Fruit fly (Drosophila melanogaster): ENCODE measurements around the gene PGRP-SB1.

The PGRP-SB1 gene

dm6 chr3L:16697069-16697468 lies 30.7 kb downstream of the PGRP-SB1 start (continued):
- TF ChIP-seq CG13775 (GFP tag; optimal IDR thresholded peaks at IDR 0.05) (no peak), Oaz (GFP tag; IDR thresholded peaks at IDR 0.05) (no peak), CG4328 (GFP tag; optimal IDR thresholded peaks at IDR 0.05) (no peak), gcm (GFP tag; optimal IDR thresholded peaks at IDR 0.05) (no peak), peb (GFP tag; IDR thresholded peaks at IDR 0.05) (no peak), TFAM (GFP tag; optimal IDR thresholded peaks at IDR 0.05) (no peak), tio (GFP tag; optimal IDR thresholded peaks at IDR 0.05) (no peak), Dref (GFP tag; IDR thresholded peaks at IDR 0.05) (no peak), CG15514 (GFP tag; optimal IDR thresholded peaks at IDR 0.05) (no peak), dpn (GFP tag; optimal IDR thresholded peaks at IDR 0.05) (peak in 1 of 2 experiments; percentile 6), gro (GFP tag; optimal IDR thresholded peaks at IDR 0.05) (no peak), Deaf1 (tag; optimal IDR thresholded peaks at IDR 0.05) (no peak), Taf1 (GFP tag; IDR thresholded peaks at IDR 0.05) (no peak), MBD-R2 (GFP tag; IDR thresholded peaks at IDR 0.05) (no peak), CG34376 (GFP tag; optimal IDR thresholded peaks at IDR 0.05) (no peak), BEAF-32 (GFP tag; optimal IDR thresholded peaks at IDR 0.05) (no peak), lbe (GFP tag; optimal IDR thresholded peaks at IDR 0.05) (no peak), zfh2 (GFP tag; optimal IDR thresholded peaks at IDR 0.05) (no peak), CG34422 (GFP tag; IDR thresholded peaks at IDR 0.05) (0 out of 3 replicates have a peak, but pooled peaks have one; percentile 38), jigr1 (GFP tag; IDR thresholded peaks at IDR 0.05) (no peak), insv (GFP tag; optimal IDR thresholded peaks at IDR 0.05) (no peak), Antp (GFP tag; optimal IDR thresholded peaks at IDR 0.05) (no peak), disco-r (GFP tag; optimal IDR thresholded peaks at IDR 0.05) (no peak), Dip2 (GFP tag; IDR thresholded peaks at IDR 0.05) (no peak), tll (GFP tag; optimal IDR thresholded peaks at IDR 0.05) (no peak), CG42726 (GFP tag; IDR thresholded peaks at IDR 0.05; ENCODE audit: partially characterized antibody) (no peak), Hr39 (optimal IDR thresholded peaks at IDR 0.05) (no peak), CG2116 (GFP tag; optimal IDR thresholded peaks at IDR 0.05) (no peak), dati (GFP tag; IDR thresholded peaks at IDR 0.05) (no peak), ttk (GFP tag; IDR thresholded peaks at IDR 0.05) (peak; percentile 65), cad (GFP tag; optimal IDR thresholded peaks at IDR 0.05) (no peak), gfzf (GFP tag; optimal IDR thresholded peaks at IDR 0.05) (no peak), lov (optimal IDR thresholded peaks at IDR 0.05) (no peak), lov (GFP tag; IDR thresholded peaks at IDR 0.05) (no peak), CG15073 (GFP tag; optimal IDR thresholded peaks at IDR 0.05) (no peak), D (optimal IDR thresholded peaks at IDR 0.05) (no peak), D (GFP tag; optimal IDR thresholded peaks at IDR 0.05) (no peak), btn (GFP tag; optimal IDR thresholded peaks at IDR 0.05) (no peak), CG32772 (GFP tag; IDR thresholded peaks at IDR 0.05) (peak; percentile 44), CG10267 (tag; optimal IDR thresholded peaks at IDR 0.05) (peak; percentile 31), Optix (GFP tag; IDR thresholded peaks at IDR 0.05) (no peak), scrt (GFP tag; optimal IDR thresholded peaks at IDR 0.05) (no peak), CG6689 (GFP tag; IDR thresholded peaks at IDR 0.05) (peak; percentile 33; the same call in 1 of the 2 replicates), CG14710 (tag; optimal IDR thresholded peaks at IDR 0.05) (peak; percentile 30), CG17912 (GFP tag; optimal IDR thresholded peaks at IDR 0.05) (no peak), CG30403 (GFP tag; optimal IDR thresholded peaks at IDR 0.05) (peak; percentile 42), Ptx1 (GFP tag; IDR thresholded peaks at IDR 0.05) (peak; percentile 66), CG11560 (tag; IDR thresholded peaks at IDR 0.05) (no peak), slou (GFP tag; optimal IDR thresholded peaks at IDR 0.05) (no peak), CG7786 (GFP tag; optimal IDR thresholded peaks at IDR 0.05) (no peak), CG8944 (GFP tag; optimal IDR thresholded peaks at IDR 0.05) (no peak), CG1647 (GFP tag; optimal IDR thresholded peaks at IDR 0.05) (no peak), sisA (GFP tag; IDR thresholded peaks at IDR 0.05) (0 out of 2 replicates have a peak, but pooled peaks have one; percentile 21)

Measured in whole organism, embryonic.